Worm (Caenorhabditis elegans) whole organism, midembryonic: ENCODE data around the gene H12I13.1.

ENCODE experiments used
- T22C8.4 ChIP-seq: fragments of 200-800 bp; sonication (Bioruptor generic); IDR thresholded peaks from 2 replicates; pipeline ENCODE4 v1.3.6; 2022; ENCODE audit warnings: missing genetic modification characterization, missing compliant biosample characterization
- cog-1 ChIP-seq: sonication (generic microtip); optimal IDR thresholded peaks from 2 replicates; lab custom pipeline; 2016; ENCODE audit warnings: missing genetic modification characterization, missing compliant biosample characterization
- flt-1 ChIP-seq: fragments of 200-800 bp; sonication (Bioruptor generic); IDR thresholded peaks from 2 replicates; pipeline ENCODE4 v1.3.6; 2022; ENCODE audit warnings: missing genetic modification characterization, missing compliant biosample characterization
- klf-2 ChIP-seq: fragments of 200-800 bp; sonication (Bioruptor generic); conservative IDR thresholded peaks from 2 replicates; pipeline ENCODE4 v1.3.6; 2022; ENCODE audit warnings: missing genetic modification reagents, missing genetic modification characterization, missing compliant biosample characterization
- tab-1 ChIP-seq: fragments of 200-800 bp; sonication (Bioruptor generic); IDR thresholded peaks from 2 replicates; pipeline ENCODE4 v1.3.6; 2022; ENCODE audit warnings: missing genetic modification characterization, missing compliant biosample characterization
- ztf-23 ChIP-seq: fragments of 200-800 bp; sonication (Bioruptor generic); IDR thresholded peaks from 2 replicates; pipeline ENCODE4 v1.3.6; 2022; ENCODE audit warnings: missing genetic modification reagents, missing genetic modification characterization, missing compliant biosample characterization
- ztf-29 ChIP-seq: fragments of 200-800 bp; sonication (Bioruptor generic); IDR thresholded peaks from 2 replicates; pipeline ENCODE4 v1.3.6; 2022; ENCODE audit warnings: missing genetic modification reagents, missing genetic modification characterization, missing compliant biosample characterization

DNA sequence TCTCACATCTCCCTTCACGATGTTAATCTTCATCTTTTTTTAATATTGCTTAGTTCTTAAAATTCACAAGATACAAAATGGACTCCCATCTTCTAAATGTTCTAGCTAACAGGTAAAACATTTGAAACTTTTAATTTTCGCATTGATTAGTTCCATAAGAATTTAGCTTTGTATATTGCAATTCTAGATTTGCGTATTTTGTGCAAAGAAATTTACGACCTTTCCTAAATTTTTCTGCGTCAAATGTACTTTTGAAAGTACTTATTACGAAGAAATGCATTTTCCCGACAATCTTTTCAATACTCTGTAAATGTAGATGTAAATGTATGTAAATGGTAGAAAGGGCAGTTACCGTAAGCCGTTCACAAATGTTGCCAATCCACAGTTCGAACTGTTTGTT lies 37.0 kb upstream of the H12I13.1 start:
- no peak for TF ChIP-seq ztf-29 (GFP tag; lab: Robert Waterston, UW)
- no peak for TF ChIP-seq klf-2
- TF ChIP-seq flt-1 (GFP tag; lab: Robert Waterston, UW), result no peak
- no peak for TF ChIP-seq cog-1 (tag; lab: Kevin White, UChicago)
- TF ChIP-seq T22C8.4 (GFP tag; lab: Robert Waterston, UW), result no peak
- no peak for TF ChIP-seq ztf-23 (GFP tag; lab: Robert Waterston, UW)
- TF ChIP-seq tab-1, result no peak
